Fruit fly (Drosophila melanogaster): ENCODE results near the gene dnc.

- TF ChIP-seq sage (GFP tag; optimal IDR thresholded peaks at IDR 0.05), result no peak
- TF ChIP-seq Myc (optimal IDR thresholded peaks at IDR 0.05), result peak; percentile 52
These were observed 1.1 kb upstream of the dnc start, which contains the start of gene CG3939 for dm6 chrX:3174881-3175874.

Data from whole organism, wandering third instar larva.